Fruit fly (Drosophila melanogaster) whole organism, embryonic: ENCODE measurements around the gene Qsox2.

Source experiments
- Awh ChIP-seq: fragments of 200-800 bp; sonication (Bioruptor generic); IDR thresholded peaks from 2 replicates; pipeline ENCODE4, ENCODE4 v1.3.6; 2022; ENCODE audit warnings: missing biosample characterization, missing genetic modification characterization
- BEAF-32 ChIP-seq: fragments of 200-800 bp; sonication (Bioruptor generic); optimal IDR thresholded peaks from 3 replicates; lab custom pipeline; 2017; ENCODE audit warnings: missing biosample characterization, missing genetic modification characterization, mild to moderate bottlenecking, moderate library complexity, missing genetic modification reagents
- BtbVII ChIP-seq: fragments of 200-800 bp; sonication (Bioruptor generic); optimal IDR thresholded peaks from 3 replicates; lab custom pipeline; 2017; ENCODE audit warnings: missing biosample characterization, mild to moderate bottlenecking, missing genetic modification characterization
- CG10267 ChIP-seq: fragments of 200-800 bp; sonication (Bioruptor generic); optimal IDR thresholded peaks from 2 replicates; lab custom pipeline; 2018; ENCODE audit warnings: missing biosample characterization, mild to moderate bottlenecking, missing genetic modification characterization, moderate library complexity
- CG10431 ChIP-seq: fragments of 200-800 bp; sonication (Bioruptor generic); optimal IDR thresholded peaks from 3 replicates; lab custom pipeline; 2018; ENCODE audit warnings: missing biosample characterization, mild to moderate bottlenecking, missing genetic modification characterization
- CG11398 ChIP-seq: fragments of 200-800 bp; sonication (Bioruptor generic); optimal IDR thresholded peaks from 2 replicates; lab custom pipeline; 2016; ENCODE audit warnings: missing biosample characterization, missing genetic modification characterization
- CG11504 ChIP-seq: fragments of 200-800 bp; sonication (Bioruptor generic); optimal IDR thresholded peaks from 3 replicates; lab custom pipeline; 2019; ENCODE audit warnings: missing biosample characterization, mild to moderate bottlenecking, missing genetic modification characterization, moderate library complexity
- CG1233 ChIP-seq: fragments of 200-800 bp; sonication (Bioruptor generic); optimal IDR thresholded peaks from 4 replicates; lab custom pipeline; 2018; ENCODE audit warnings: missing biosample characterization, mild to moderate bottlenecking, missing genetic modification characterization
- CG14860 ChIP-seq: fragments of 200-800 bp; sonication (Bioruptor generic); IDR thresholded peaks from 3 replicates; pipeline ENCODE4 v1.3.6; 2022; ENCODE audit warnings: missing biosample characterization, missing genetic modification characterization; ENCODE audit not compliant: partially characterized antibody
- CG18011 ChIP-seq: fragments of 200-800 bp; sonication (Bioruptor generic); optimal IDR thresholded peaks from 2 replicates; lab custom pipeline; 2017; ENCODE audit warnings: missing biosample characterization, missing genetic modification characterization, mild to moderate bottlenecking, moderate library complexity, missing genotype
- CG33213 ChIP-seq: fragments of 200-800 bp; sonication (Bioruptor generic); optimal IDR thresholded peaks from 3 replicates; lab custom pipeline; 2016; ENCODE audit warnings: missing biosample characterization, missing genetic modification characterization
- CG3847 ChIP-seq: fragments of 200-800 bp; sonication (Bioruptor generic); IDR thresholded peaks from 2 replicates; pipeline ENCODE4 v1.3.6; 2022; ENCODE audit warnings: missing biosample characterization, missing genetic modification characterization
- CG4328 ChIP-seq: fragments of 200-800 bp; sonication (Bioruptor generic); optimal IDR thresholded peaks from 3 replicates; lab custom pipeline; 2017; ENCODE audit warnings: missing biosample characterization, missing genetic modification reagents, missing genetic modification characterization
- CG4404 ChIP-seq: fragments of 200-800 bp; sonication (Bioruptor generic); IDR thresholded peaks from 2 replicates; pipeline ENCODE4 v1.3.6; 2022; ENCODE audit warnings: missing biosample characterization, missing genetic modification characterization
- CG5953 ChIP-seq: fragments of 200-800 bp; sonication (Bioruptor generic); IDR thresholded peaks from 2 replicates; pipeline ENCODE4 v1.3.6; 2022; ENCODE audit warnings: missing biosample characterization, missing genetic modification characterization
- CG6689 ChIP-seq: fragments of 200-800 bp; sonication (Bioruptor generic); IDR thresholded peaks from 2 replicates; pipeline ENCODE4 v1.3.6; 2022; ENCODE audit warnings: missing biosample characterization, missing genetic modification characterization
- CG7357 ChIP-seq: fragments of 200-800 bp; sonication (Bioruptor generic); IDR thresholded peaks from 3 replicates; pipeline ENCODE4 v1.3.6; 2022; ENCODE audit warnings: missing biosample characterization, missing genetic modification characterization
- CG7963 ChIP-seq: fragments of 200-800 bp; sonication (Bioruptor generic); IDR thresholded peaks from 3 replicates; pipeline ENCODE4 v1.3.6; 2022; ENCODE audit warnings: missing biosample characterization, missing genetic modification characterization; ENCODE audit not compliant: partially characterized antibody
- Drgx ChIP-seq: fragments of 200-800 bp; sonication (Bioruptor generic); IDR thresholded peaks from 2 replicates; pipeline ENCODE4 v1.3.6; 2022; ENCODE audit warnings: missing biosample characterization, missing genetic modification characterization
- E2f2 ChIP-seq: fragments of 200-800 bp; sonication (Bioruptor generic); IDR thresholded peaks from 2 replicates; pipeline ENCODE4 v1.3.6; 2022; ENCODE audit warnings: missing biosample characterization, missing genetic modification characterization
- GATAe ChIP-seq: fragments of 200-800 bp; sonication (Bioruptor generic); conservative IDR thresholded peaks from 2 replicates; pipeline ENCODE4 v1.3.6; 2022; ENCODE audit warnings: missing biosample characterization, missing genetic modification characterization
- H15 ChIP-seq: fragments of 200-800 bp; sonication (Bioruptor generic); IDR thresholded peaks from 3 replicates; pipeline ENCODE4 v1.3.6; 2022; ENCODE audit warnings: missing biosample characterization, missing genetic modification characterization
- Hand ChIP-seq: fragments of 200-800 bp; sonication (Bioruptor generic); optimal IDR thresholded peaks from 2 replicates; lab custom pipeline; 2017; ENCODE audit warnings: mild to moderate bottlenecking, missing biosample characterization, missing genetic modification reagents, missing genetic modification characterization
- Hey ChIP-seq: fragments of 200-800 bp; sonication (Bioruptor generic); optimal IDR thresholded peaks from 3 replicates; lab custom pipeline; 2018; ENCODE audit warnings: missing biosample characterization, mild to moderate bottlenecking, missing genetic modification characterization
- HmgZ ChIP-seq: fragments of 200-800 bp; sonication (Bioruptor generic); optimal IDR thresholded peaks from 2 replicates; lab custom pipeline; 2018; ENCODE audit warnings: missing biosample characterization, mild to moderate bottlenecking, missing genetic modification characterization
- Mes4 ChIP-seq: fragments of 200-800 bp; sonication (Bioruptor generic); optimal IDR thresholded peaks from 2 replicates; lab custom pipeline; 2016; ENCODE audit warnings: missing biosample characterization, missing genetic modification characterization
- Mrtf ChIP-seq: fragments of 200-800 bp; sonication (Bioruptor generic); IDR thresholded peaks from 3 replicates; pipeline ENCODE4 v1.3.6; 2022; ENCODE audit warnings: missing biosample characterization, missing genetic modification characterization
- Myb ChIP-seq: fragments of 200-800 bp; sonication (Bioruptor generic); optimal IDR thresholded peaks from 2 replicates; lab custom pipeline; 2016; ENCODE audit warnings: missing biosample characterization, missing genetic modification characterization
- Neu2 ChIP-seq: fragments of 200-800 bp; sonication (Bioruptor generic); optimal IDR thresholded peaks from 3 replicates; lab custom pipeline; 2016; ENCODE audit warnings: missing biosample characterization, missing genetic modification characterization, borderline replicate concordance
- Pdp1 ChIP-seq, 2 experiments: fragments of 200-800 bp; sonication (Bioruptor generic); optimal IDR thresholded peaks; 3 replicates each; lab custom pipeline; 2016; ENCODE audit warnings: missing biosample characterization in 2 of 2, missing genetic modification characterization in 2 of 2, mild to moderate bottlenecking in 1 of 2, moderate library complexity in 1 of 2
- Scr ChIP-seq: fragments of 200-800 bp; sonication (Bioruptor generic); IDR thresholded peaks from 2 replicates; pipeline ENCODE4 v1.3.6; 2022; ENCODE audit warnings: missing biosample characterization, missing genetic modification characterization; ENCODE audit not compliant: partially characterized antibody
- Stat92E ChIP-seq, 3 experiments: fragments of >200 bp in 2 of 3; fragments of 200-800 bp in 1 of 3; sonication (Bioruptor generic) in 1 of 3; optimal IDR thresholded peaks; 2 replicates each; lab custom pipeline; 2017 to 2019; ENCODE audit warnings: missing biosample characterization in 3 of 3, missing genetic modification characterization in 3 of 3, mild to moderate bottlenecking in 1 of 3, moderate library complexity in 1 of 3
- az2 ChIP-seq: fragments of 200-800 bp; sonication (Bioruptor generic); optimal IDR thresholded peaks from 3 replicates; lab custom pipeline; 2016; ENCODE audit warnings: missing biosample characterization, missing genetic modification characterization
- bsh ChIP-seq, 2 experiments: fragments of 200-800 bp; sonication (Bioruptor generic); optimal IDR thresholded peaks; 2 replicates each; lab custom pipeline; 2017 to 2018; ENCODE audit warnings: mild to moderate bottlenecking in 2 of 2, missing biosample characterization in 2 of 2, missing genetic modification characterization in 2 of 2, moderate library complexity in 1 of 2
- cas ChIP-seq: fragments of 200-800 bp; sonication (Bioruptor generic); IDR thresholded peaks from 2 replicates; pipeline ENCODE4 v1.3.6; 2022; ENCODE audit warnings: missing biosample characterization, missing genetic modification characterization
- chn ChIP-seq: fragments of 200-800 bp; sonication (Bioruptor generic); optimal IDR thresholded peaks from 2 replicates; lab custom pipeline; 2016; ENCODE audit warnings: missing biosample characterization, missing genetic modification characterization
- da ChIP-seq: fragments of 200-800 bp; sonication (Bioruptor generic); optimal IDR thresholded peaks from 2 replicates; lab custom pipeline; 2016; ENCODE audit warnings: missing biosample characterization, missing genetic modification characterization
- gcm2 ChIP-seq: fragments of 200-800 bp; sonication (Bioruptor generic); optimal IDR thresholded peaks from 2 replicates; lab custom pipeline; 2016; ENCODE audit warnings: missing biosample characterization, missing genetic modification characterization
- grau ChIP-seq: fragments of 200-800 bp; optimal IDR thresholded peaks from 3 replicates; lab custom pipeline; 2019; ENCODE audit warnings: missing biosample characterization, mild to moderate bottlenecking, missing genetic modification characterization, moderate library complexity
- hkb ChIP-seq, 2 experiments: fragments of 200-800 bp in 1 of 2; fragments of >200 bp in 1 of 2; sonication (Bioruptor generic) in 1 of 2; IDR thresholded peaks in 1 of 2; optimal IDR thresholded peaks in 1 of 2; 2 replicates each; pipeline versions ENCODE4 v1.3.6 to Lab custom; 2017 to 2022; ENCODE audit warnings: missing biosample characterization in 1 of 2, missing genetic modification characterization in 1 of 2
- kay ChIP-seq: fragments of 200-800 bp; sonication (Bioruptor generic); optimal IDR thresholded peaks from 2 replicates; lab custom pipeline; 2016; ENCODE audit warnings: missing biosample characterization, missing genetic modification characterization
- lab ChIP-seq: fragments of 200-800 bp; sonication (Bioruptor generic); optimal IDR thresholded peaks from 3 replicates; lab custom pipeline; 2017; ENCODE audit warnings: missing biosample characterization, missing genetic modification characterization, mild to moderate bottlenecking, moderate library complexity, missing genetic modification reagents
- lmd ChIP-seq: fragments of 200-800 bp; sonication (Bioruptor generic); IDR thresholded peaks from 2 replicates; pipeline ENCODE4 v1.3.6; 2022; ENCODE audit warnings: missing biosample characterization, missing genetic modification characterization
- mam ChIP-seq: fragments of 200-800 bp; sonication (Bioruptor generic); optimal IDR thresholded peaks from 3 replicates; lab custom pipeline; 2016; ENCODE audit warnings: missing biosample characterization, missing genetic modification characterization
- sens ChIP-seq: fragments of 200-800 bp; sonication (Bioruptor generic); peaks from one replicate; lab custom pipeline; 2016; ENCODE audit warnings: missing biosample characterization, missing genetic modification characterization
- sob ChIP-seq: fragments of 200-800 bp; sonication (Bioruptor generic); IDR thresholded peaks from 2 replicates; pipeline ENCODE4 v1.3.6; 2022; ENCODE audit warnings: missing biosample characterization, missing genetic modification characterization

The Qsox2 gene

dm6 chr3R:21887588-21888007 lies 25.9 kb upstream of the Qsox2 start (continued):
- TF ChIP-seq sob (GFP tag; lab: Robert Waterston, UW) (no peak), CG7357 (GFP tag; lab: Robert Waterston, UW) (peak; percentile 45; the same call in 1 of the 3 replicates), CG6689 (GFP tag; lab: Robert Waterston, UW) (peak; percentile 72), CG14860 (no peak), CG11398 (GFP tag; lab: Kevin White, UChicago) (no peak), GATAe (GFP tag; lab: Robert Waterston, UW) (no peak)
- TF ChIP-seq, all 482 proteins: peak for 121

dm6 chr3R:21888696-21889602 lies 24.6 kb upstream of the Qsox2 start, which contains the start of gene CG43844:
Gene CG43844, plus strand, starts transcription at chr3R:21889539.
- TF ChIP-seq Awh (no peak), lmd (GFP tag; lab: Robert Waterston, UW) (no peak), chn (GFP tag; lab: Kevin White, UChicago) (no peak), CG5953 (GFP tag; lab: Robert Waterston, UW) (no peak), CG4404 (GFP tag; lab: Robert Waterston, UW) (no peak), Mes4 (GFP tag; lab: Kevin White, UChicago) (no peak), CG10431 (GFP tag; lab: Kevin White, UChicago) (no peak), grau (tag; lab: Kevin White, UChicago) (peak; percentile 50), CG18011 (GFP tag; lab: Kevin White, UChicago) (no peak), BtbVII (GFP tag; lab: Kevin White, UChicago) (no peak), Drgx (GFP tag; lab: Robert Waterston, UW) (peak; percentile 14; the same call in 1 of the 2 replicates), HmgZ (tag; lab: Kevin White, UChicago) (peak; percentile 43), Mrtf (GFP tag; lab: Robert Waterston, UW) (no peak), CG11504 (tag; lab: Kevin White, UChicago) (peak; percentile 20), BEAF-32 (GFP tag; lab: Kevin White, UChicago) (no peak), sens (GFP tag; lab: Kevin White, UChicago) (peak; percentile 52), CG3847 (GFP tag; lab: Robert Waterston, UW) (no peak; the same call in 1 of the 2 replicates), cas (GFP tag; lab: Robert Waterston, UW) (no peak), Myb (GFP tag; lab: Kevin White, UChicago) (no peak), az2 (GFP tag; lab: Kevin White, UChicago) (no peak), bsh (GFP tag; optimal IDR thresholded peaks at IDR 0.05; lab: Kevin White, UChicago) (no peak), CG14860 (peak; percentile 34; the same call in 2 of the 3 replicates), lab (GFP tag; lab: Kevin White, UChicago) (peak; percentile 14), E2f2 (GFP tag; lab: Robert Waterston, UW) (no peak), H15 (GFP tag; lab: Robert Waterston, UW) (no peak), Scr (GFP tag; lab: Robert Waterston, UW) (peak; percentile 28; the same call in 1 of the 2 replicates), Hand (no peak), Neu2 (no peak), gcm2 (no peak), CG33213 (GFP tag; lab: Kevin White, UChicago) (peak; percentile 3), da (no peak), hkb (optimal IDR thresholded peaks at IDR 0.05; lab: Kevin White, UChicago) (no peak), hkb (GFP tag; IDR thresholded peaks at IDR 0.05; lab: Robert Waterston, UW) (no peak), Hey (tag; lab: Kevin White, UChicago) (peak; percentile 65), CG4328 (no peak), CG7963 (GFP tag; lab: Robert Waterston, UW) (peak; percentile 34; the same call in 1 of the 3 replicates), Stat92E (GFP tag; optimal IDR thresholded peaks at IDR 0.05; lab: Kevin White, UChicago) (no peak), mam (no peak), CG1233 (GFP tag; lab: Kevin White, UChicago) (no peak), kay (GFP tag; lab: Kevin White, UChicago) (peak; percentile 44), CG10267 (tag; lab: Kevin White, UChicago) (peak; percentile 19), Pdp1 (GFP tag; optimal IDR thresholded peaks at IDR 0.05; lab: Kevin White, UChicago) (peak in 1 of 2 experiments; percentile 21)
